Worm (Caenorhabditis elegans) whole organism, L2 larva: Measurements from ENCODE around the gene K07B1.4.
A peak's percentile ranks its signal among the peaks of the same experiment; 100 is the strongest.

Experiments
- F13H6.1 ChIP-seq: sonication (generic microtip); optimal IDR thresholded peaks from 2 replicates; lab custom pipeline; 2016; ENCODE audit warnings: missing genetic modification characterization, missing compliant biosample characterization
- R02D3.7 ChIP-seq: fragments of 150-350 bp; optimal IDR thresholded peaks from 2 replicates; lab custom pipeline; 2014; ENCODE audit warnings: missing biosample characterization, missing genetic modification characterization
- Y55F3AM.14 ChIP-seq: fragments of 200-800 bp; sonication (Bioruptor generic); optimal IDR thresholded peaks from 2 replicates; lab custom pipeline; 2018; ENCODE audit warnings: mild to moderate bottlenecking, missing genetic modification characterization, missing compliant biosample characterization
- ZK546.5 ChIP-seq: sonication (generic microtip); optimal IDR thresholded peaks from 2 replicates; lab custom pipeline; 2017; ENCODE audit warnings: missing biosample characterization, missing genetic modification characterization
- alr-1 ChIP-seq: fragments of 150-350 bp; optimal IDR thresholded peaks from 2 replicates; lab custom pipeline; 2014; ENCODE audit warnings: missing biosample characterization, missing genetic modification characterization
- aly-2 ChIP-seq: fragments of 150-350 bp; optimal IDR thresholded peaks from 2 replicates; lab custom pipeline; 2014; ENCODE audit warnings: missing biosample characterization, missing genetic modification characterization
- ama-1 ChIP-seq: fragments of 150-350 bp; optimal IDR thresholded peaks from 2 replicates; lab custom pipeline; 2018; ENCODE audit warnings: inconsistent platforms
- blmp-1 ChIP-seq: sonication (generic microtip); optimal IDR thresholded peaks from 2 replicates; lab custom pipeline; 2017; ENCODE audit warnings: missing genetic modification characterization, mild to moderate bottlenecking, missing compliant biosample characterization, antibody characterized with exemption, moderate library complexity; ENCODE audit not compliant: insufficient read depth
- ceh-16 ChIP-seq: fragments of 150-350 bp; optimal IDR thresholded peaks from 2 replicates; lab custom pipeline; 2014; ENCODE audit warnings: missing biosample characterization, missing genetic modification characterization
- ceh-82 ChIP-seq: fragments of 150-350 bp; optimal IDR thresholded peaks from 2 replicates; lab custom pipeline; 2014; ENCODE audit warnings: missing biosample characterization, missing genetic modification characterization
- crh-2 ChIP-seq: sonication (generic microtip); optimal IDR thresholded peaks from 2 replicates; lab custom pipeline; 2017; ENCODE audit warnings: missing biosample characterization, missing genetic modification characterization
- dmd-4 ChIP-seq: sonication (generic microtip); optimal IDR thresholded peaks from 2 replicates; lab custom pipeline; 2017; ENCODE audit warnings: missing biosample characterization, missing genetic modification characterization
- egl-27 ChIP-seq: sonication (generic microtip); optimal IDR thresholded peaks from 3 replicates; lab custom pipeline; 2017; ENCODE audit warnings: missing biosample characterization, missing genetic modification reagents, missing genetic modification characterization
- elt-1 ChIP-seq: fragments of 150-350 bp; optimal IDR thresholded peaks from 2 replicates; lab custom pipeline; 2014; ENCODE audit warnings: missing biosample characterization, missing genetic modification characterization
- elt-3 ChIP-seq: sonication (generic microtip); optimal IDR thresholded peaks from 2 replicates; lab custom pipeline; 2017; ENCODE audit warnings: missing biosample characterization, missing genetic modification characterization
- fos-1 ChIP-seq: fragments of 150-350 bp; optimal IDR thresholded peaks from 2 replicates; lab custom pipeline; 2014; ENCODE audit warnings: missing biosample characterization, missing genetic modification characterization
- gmeb-1 ChIP-seq: fragments of 150-350 bp; optimal IDR thresholded peaks from 2 replicates; lab custom pipeline; 2014; ENCODE audit warnings: missing biosample characterization, missing genetic modification characterization
- lin-11 ChIP-seq: fragments of 150-350 bp; sonication (generic microtip); optimal IDR thresholded peaks from 2 replicates; lab custom pipeline; 2014; ENCODE audit warnings: missing biosample characterization, missing genetic modification characterization, inconsistent platforms, mixed read lengths
- lin-13 ChIP-seq: fragments of 150-350 bp; optimal IDR thresholded peaks from 2 replicates; lab custom pipeline; 2014; ENCODE audit warnings: missing biosample characterization, missing genetic modification reagents, missing genetic modification characterization
- lsy-2 ChIP-seq, 2 experiments: fragments of 150-350 bp in 1 of 2; sonication (generic microtip) in 1 of 2; optimal IDR thresholded peaks; 2 replicates each; lab custom pipeline; 2014 to 2017; ENCODE audit warnings: missing biosample characterization in 2 of 2, missing genetic modification characterization in 2 of 2
- mbf-1 ChIP-seq: sonication (generic microtip); optimal IDR thresholded peaks from 2 replicates; lab custom pipeline; 2017; ENCODE audit warnings: missing biosample characterization, missing genetic modification characterization
- nhr-12 ChIP-seq: fragments of 150-350 bp; optimal IDR thresholded peaks from 2 replicates; lab custom pipeline; 2014; ENCODE audit warnings: missing biosample characterization, missing genetic modification characterization
- nhr-129 ChIP-seq: fragments of 150-350 bp; optimal IDR thresholded peaks from 2 replicates; lab custom pipeline; 2014; ENCODE audit warnings: missing biosample characterization, missing genetic modification characterization
- nhr-21 ChIP-seq: fragments of 150-350 bp; optimal IDR thresholded peaks from 2 replicates; lab custom pipeline; 2014; ENCODE audit warnings: missing biosample characterization, missing genetic modification characterization
- nhr-23 ChIP-seq: fragments of 150-350 bp; optimal IDR thresholded peaks from 2 replicates; lab custom pipeline; 2014; ENCODE audit warnings: missing biosample characterization, missing genetic modification reagents, missing genetic modification characterization
- nhr-25 ChIP-seq: fragments of 150-350 bp; sonication (generic microtip); optimal IDR thresholded peaks from 3 replicates; lab custom pipeline; 2014; ENCODE audit warnings: missing biosample characterization, missing genetic modification characterization
- nhr-6 ChIP-seq: fragments of 150-350 bp; optimal IDR thresholded peaks from 2 replicates; lab custom pipeline; 2014; ENCODE audit warnings: missing biosample characterization, missing genetic modification characterization
- nhr-77 ChIP-seq: fragments of 150-350 bp; optimal IDR thresholded peaks from 2 replicates; lab custom pipeline; 2014; ENCODE audit warnings: missing biosample characterization, missing genetic modification characterization
- peb-1 ChIP-seq: fragments of 150-350 bp; optimal IDR thresholded peaks from 2 replicates; lab custom pipeline; 2014; ENCODE audit warnings: missing biosample characterization, missing genetic modification characterization
- sem-4 ChIP-seq: fragments of 150-350 bp; optimal IDR thresholded peaks from 2 replicates; lab custom pipeline; 2014; ENCODE audit warnings: missing biosample characterization, missing genetic modification reagents, missing genetic modification characterization
- skn-1 ChIP-seq: sonication (generic microtip); optimal IDR thresholded peaks from 2 replicates; lab custom pipeline; 2017; ENCODE audit warnings: missing biosample characterization, missing genetic modification characterization
- sma-3 ChIP-seq: sonication (generic microtip); optimal IDR thresholded peaks from 2 replicates; lab custom pipeline; 2016; ENCODE audit warnings: missing genetic modification reagents, missing genetic modification characterization, missing compliant biosample characterization
- sma-9 ChIP-seq, 2 experiments: fragments of 150-350 bp in 1 of 2; sonication (generic microtip) in 1 of 2; optimal IDR thresholded peaks; 2 replicates each; lab custom pipeline; 2014 to 2016; ENCODE audit warnings: missing genetic modification characterization in 2 of 2, mild to moderate bottlenecking in 1 of 2, missing biosample characterization in 1 of 2, missing compliant biosample characterization in 1 of 2, missing genetic modification reagents in 1 of 2, moderate library complexity in 1 of 2
- snpc-4 ChIP-seq: fragments of 150-350 bp; optimal IDR thresholded peaks from 2 replicates; lab custom pipeline; 2014; ENCODE audit warnings: missing biosample characterization, missing genetic modification characterization
- unc-39 ChIP-seq: fragments of 150-350 bp; optimal IDR thresholded peaks from 2 replicates; lab custom pipeline; 2014; ENCODE audit warnings: missing biosample characterization, missing genetic modification characterization
- unc-55 ChIP-seq: fragments of 150-350 bp; sonication (generic microtip); optimal IDR thresholded peaks from 3 replicates; lab custom pipeline; 2014; ENCODE audit warnings: missing biosample characterization, missing genetic modification reagents, missing genetic modification characterization
- unc-62 ChIP-seq: fragments of 150-350 bp; optimal IDR thresholded peaks from 2 replicates; lab custom pipeline; 2014; ENCODE audit warnings: missing biosample characterization, missing genetic modification reagents, missing genetic modification characterization
- zag-1 ChIP-seq: fragments of 150-350 bp; optimal IDR thresholded peaks from 2 replicates; lab custom pipeline; 2014; ENCODE audit warnings: missing biosample characterization, missing genetic modification characterization
- ztf-11 ChIP-seq: sonication (generic microtip); optimal IDR thresholded peaks from 2 replicates; lab custom pipeline; 2017; ENCODE audit warnings: missing biosample characterization, missing genetic modification characterization
- ztf-4 ChIP-seq: fragments of 150-350 bp; optimal IDR thresholded peaks from 2 replicates; lab custom pipeline; 2014; ENCODE audit warnings: missing biosample characterization, missing genetic modification characterization

Gene K07B1.4

DNA sequence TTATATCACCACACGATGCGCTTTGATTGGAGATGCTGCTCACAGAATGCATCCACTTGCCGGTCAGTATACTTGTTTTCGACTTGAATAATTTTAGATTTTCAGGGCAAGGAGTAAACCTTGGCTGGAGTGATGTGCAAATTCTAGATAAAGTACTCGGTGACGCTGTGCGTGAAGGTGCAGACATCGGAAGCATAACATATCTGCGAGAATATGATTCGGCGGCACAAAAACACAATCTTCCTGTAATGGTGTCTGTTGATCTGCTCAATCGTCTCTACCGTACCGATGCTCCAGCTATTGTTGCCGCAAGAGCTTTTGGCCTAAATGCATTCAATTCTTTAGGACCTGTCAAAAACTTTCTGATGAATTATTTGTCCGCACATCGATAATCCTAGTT, 9.7 kb downstream of the K07B1.4 start:
- peak; percentile 51 for TF ChIP-seq sma-3 (GFP tag; lab: Kevin White, UChicago)
- TF ChIP-seq nhr-25 = peak; percentile 21
- peak; percentile 59 for TF ChIP-seq ama-1 (lab: Kevin White, UChicago)
- peak; percentile 44 for TF ChIP-seq sma-9 (GFP tag; optimal IDR thresholded peaks at IDR 0.05; lab: Kevin White, UChicago)
- TF ChIP-seq sma-9 (tag; optimal IDR thresholded peaks at IDR 0.05; lab: Kevin White, UChicago) = no peak
- TF ChIP-seq Y55F3AM.14 (GFP tag; lab: Kevin White, UChicago) = peak; percentile 53
- peak; percentile 2 for TF ChIP-seq nhr-6
- peak; percentile 55 for TF ChIP-seq nhr-129 (tag; lab: Kevin White, UChicago)
- no peak for TF ChIP-seq blmp-1 (tag; lab: Kevin White, UChicago)
- no peak for TF ChIP-seq snpc-4
- TF ChIP-seq, all 48 proteins: peak for 7

DNA sequence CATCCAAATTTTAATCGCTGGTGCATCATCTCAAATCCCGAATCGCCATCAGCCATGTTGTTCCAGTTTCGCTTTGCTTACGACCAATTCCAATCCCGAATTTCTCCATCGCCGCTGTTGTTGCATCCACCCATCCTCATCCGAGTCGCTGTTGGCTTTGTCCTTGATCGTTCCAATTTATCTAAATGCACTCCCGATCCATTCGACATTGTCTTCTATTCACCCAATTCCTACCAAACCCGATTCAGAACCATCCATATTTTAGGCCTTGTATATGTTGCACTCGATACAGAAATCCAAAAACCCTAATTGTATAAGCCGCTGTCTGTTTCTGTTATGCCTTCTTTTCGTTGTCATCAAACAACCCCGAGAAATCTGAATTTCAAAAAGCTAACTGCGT, 11.5 kb downstream of the K07B1.4 start:
- TF ChIP-seq snpc-4 (no peak), nhr-6 (no peak), mbf-1 (no peak), Y55F3AM.14 (GFP tag; lab: Kevin White, UChicago) (no peak), unc-55 (no peak), elt-3 (no peak), nhr-25 (no peak), unc-39 (no peak), ZK546.5 (tag; lab: Kevin White, UChicago) (no peak), egl-27 (tag; lab: Kevin White, UChicago) (no peak), aly-2 (no peak), skn-1 (tag; lab: Kevin White, UChicago) (no peak), nhr-12 (tag; lab: Kevin White, UChicago) (no peak), elt-1 (tag; lab: Kevin White, UChicago) (no peak), lin-11 (tag; lab: Kevin White, UChicago) (no peak), ama-1 (lab: Kevin White, UChicago) (peak; percentile 78), nhr-23 (no peak), nhr-77 (tag; lab: Kevin White, UChicago) (no peak), blmp-1 (tag; lab: Kevin White, UChicago) (no peak), nhr-21 (tag; lab: Kevin White, UChicago) (no peak), nhr-129 (tag; lab: Kevin White, UChicago) (peak; percentile 42), fos-1 (tag; lab: Kevin White, UChicago) (no peak), alr-1 (tag; lab: Kevin White, UChicago) (no peak), zag-1 (tag; lab: Kevin White, UChicago) (no peak), ceh-82 (tag; lab: Kevin White, UChicago) (no peak), sma-9 (GFP tag; optimal IDR thresholded peaks at IDR 0.05; lab: Kevin White, UChicago) (peak; percentile 31), sma-9 (tag; optimal IDR thresholded peaks at IDR 0.05; lab: Kevin White, UChicago) (no peak), ztf-11 (no peak), lsy-2 (tag; optimal IDR thresholded peaks at IDR 0.05; lab: Kevin White, UChicago) (peak in 1 of 2 experiments; percentile 16), gmeb-1 (tag; lab: Kevin White, UChicago) (no peak), sma-3 (GFP tag; lab: Kevin White, UChicago) (peak; percentile 6), R02D3.7 (tag; lab: Kevin White, UChicago) (no peak), sem-4 (tag; lab: Kevin White, UChicago) (no peak), F13H6.1 (tag; lab: Kevin White, UChicago) (no peak), lin-13 (GFP tag; lab: Kevin White, UChicago) (peak; percentile 2), peb-1 (no peak), unc-62 (GFP tag; lab: Kevin White, UChicago) (no peak), dmd-4 (tag; lab: Kevin White, UChicago) (no peak), ceh-16 (no peak)

DNA sequence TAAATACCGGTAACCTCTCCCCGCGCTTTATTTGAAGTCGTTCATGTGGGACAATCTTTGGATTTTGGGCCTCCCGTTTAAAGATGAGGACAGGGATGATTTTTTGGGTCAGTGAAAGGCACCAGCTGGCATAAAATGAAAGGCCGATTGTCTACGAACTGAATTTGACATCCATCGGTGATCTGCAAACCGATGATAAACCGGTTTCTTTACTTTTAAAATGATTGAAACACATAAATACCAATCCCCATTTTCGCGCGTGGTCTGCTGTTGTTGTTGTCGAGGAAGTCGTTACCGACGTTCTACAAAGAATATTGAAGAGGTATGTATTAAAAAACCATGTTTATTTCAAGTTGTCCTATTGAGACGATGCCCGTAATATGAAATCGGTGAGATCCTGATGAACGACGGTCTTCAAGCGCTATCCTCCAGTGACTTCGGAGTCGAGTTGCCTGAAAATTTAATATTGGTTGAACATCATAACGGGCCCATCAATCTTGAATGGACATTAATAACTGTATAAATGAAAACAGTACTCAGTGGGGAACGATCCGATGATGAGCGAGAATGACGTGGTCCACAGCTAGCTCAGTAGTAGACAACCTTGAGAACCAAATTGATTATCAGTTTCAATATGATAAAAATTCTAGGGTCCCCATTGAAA, 14.3 kb downstream of the K07B1.4 start:
- peak in 1 of 2 experiments; percentile 17 for TF ChIP-seq lsy-2 (tag; optimal IDR thresholded peaks at IDR 0.05; lab: Kevin White, UChicago)
- TF ChIP-seq ama-1 (lab: Kevin White, UChicago) = peak; percentile 75
- no peak for TF ChIP-seq nhr-12 (tag; lab: Kevin White, UChicago)
- TF ChIP-seq ztf-4 (tag; lab: Kevin White, UChicago) = peak; percentile 27
- TF ChIP-seq unc-55 = peak; percentile 1
- peak; percentile 29 for TF ChIP-seq gmeb-1 (tag; lab: Kevin White, UChicago)
- no peak for TF ChIP-seq crh-2
